Worm (Caenorhabditis elegans): Measurements from ENCODE around the gene zchc-1A.

DNA sequence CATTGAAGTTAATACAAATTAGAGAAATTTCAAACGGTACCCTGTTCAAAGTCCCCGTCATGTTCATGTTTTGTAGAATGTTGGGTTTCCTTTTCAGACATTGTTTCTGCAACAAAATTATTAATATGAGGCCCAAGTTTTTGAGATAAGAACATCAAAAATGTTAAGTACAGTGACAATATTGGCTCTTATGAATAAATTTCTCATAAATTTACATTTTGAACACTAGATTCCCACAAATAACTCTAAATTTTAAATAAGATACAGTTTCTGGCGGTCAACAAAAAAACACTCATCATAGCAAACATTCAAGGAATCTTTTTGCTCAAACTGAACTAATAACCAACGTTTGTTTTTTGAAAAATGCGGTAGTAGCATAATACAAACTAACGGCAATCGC is 52.1 kb downstream of the zchc-1A start, which contains the start of gene H28G03.3:
- TF ChIP-seq hrde-1 (tag; optimal IDR thresholded peaks at IDR 0.05; ENCODE audit: borderline replicate concordance) (no peak), him-1 (tag; optimal IDR thresholded peaks at IDR 0.05) (no peak), B0019.2 (GFP tag; conservative IDR thresholded peaks at IDR 0.05) (no peak), lin-35 (GFP tag; optimal IDR thresholded peaks at IDR 0.05) (no peak), sptf-2 (GFP tag; optimal IDR thresholded peaks at IDR 0.05) (no peak)

Data from whole organism, young adult.